Worm (Caenorhabditis elegans) whole organism, midembryonic: ENCODE measurements around the gene ZC239.15.

Experiments
- cog-1 ChIP-seq: sonication (generic microtip); optimal IDR thresholded peaks from 2 replicates; lab custom pipeline; 2016; ENCODE audit warnings: missing genetic modification characterization, missing compliant biosample characterization
- flt-1 ChIP-seq: fragments of 200-800 bp; sonication (Bioruptor generic); IDR thresholded peaks from 2 replicates; pipeline ENCODE4 v1.3.6; 2022; ENCODE audit warnings: missing genetic modification characterization, missing compliant biosample characterization
- ztf-29 ChIP-seq: fragments of 200-800 bp; sonication (Bioruptor generic); IDR thresholded peaks from 2 replicates; pipeline ENCODE4 v1.3.6; 2022; ENCODE audit warnings: missing genetic modification reagents, missing genetic modification characterization, missing compliant biosample characterization

ce11 chrII:3250195-3250594 is 25.7 kb upstream of the ZC239.15 start:
- TF ChIP-seq cog-1 (tag; lab: Kevin White, UChicago) (no peak), flt-1 (GFP tag; lab: Robert Waterston, UW) (no peak), ztf-29 (GFP tag; lab: Robert Waterston, UW) (no peak)
